Worm (Caenorhabditis elegans) whole organism, early embryonic: ENCODE measurements around the gene F40F8.11.

Source experiments
- B0310.2 ChIP-seq: sonication (generic microtip); optimal IDR thresholded peaks from 2 replicates; lab custom pipeline; 2016; ENCODE audit warnings: mild to moderate bottlenecking, missing genetic modification characterization, missing compliant biosample characterization
- F13C5.2 ChIP-seq: sonication (generic microtip); optimal IDR thresholded peaks from 2 replicates; lab custom pipeline; 2017; ENCODE audit warnings: mild to moderate bottlenecking, missing genetic modification characterization, inconsistent platforms, missing compliant biosample characterization
- aly-1 ChIP-seq: sonication (generic microtip); optimal IDR thresholded peaks from 2 replicates; lab custom pipeline; 2016; ENCODE audit warnings: missing genetic modification characterization, missing compliant biosample characterization
- ama-1 ChIP-seq: fragments of 150-350 bp; optimal IDR thresholded peaks from 2 replicates; lab custom pipeline; 2014
- ceh-13 ChIP-seq: fragments of 200-800 bp; sonication (Bioruptor generic); optimal IDR thresholded peaks from 2 replicates; lab custom pipeline; 2018; ENCODE audit warnings: mild to moderate bottlenecking, missing genetic modification characterization, missing compliant biosample characterization
- ceh-36 ChIP-seq: sonication (generic microtip); optimal IDR thresholded peaks from 2 replicates; lab custom pipeline; 2016; ENCODE audit warnings: missing genetic modification characterization, inconsistent platforms, missing compliant biosample characterization
- ets-7 ChIP-seq: sonication (generic microtip); optimal IDR thresholded peaks from 2 replicates; lab custom pipeline; 2016; ENCODE audit warnings: missing genotype, missing genetic modification characterization, missing compliant biosample characterization
- flt-1 ChIP-seq: fragments of 200-800 bp; sonication (Bioruptor generic); IDR thresholded peaks from 2 replicates; pipeline ENCODE4 v1.3.6; 2022; ENCODE audit warnings: missing genetic modification characterization, missing compliant biosample characterization
- hmbx-1 ChIP-seq: sonication (generic microtip); optimal IDR thresholded peaks from 2 replicates; lab custom pipeline; 2016; ENCODE audit warnings: mild to moderate bottlenecking, missing genetic modification characterization, missing compliant biosample characterization
- hmg-4 ChIP-seq: fragments of 200-800 bp; sonication (Bioruptor generic); optimal IDR thresholded peaks from 2 replicates; lab custom pipeline; 2018; ENCODE audit warnings: mild to moderate bottlenecking, missing genetic modification characterization, missing compliant biosample characterization
- hnd-1 ChIP-seq: sonication (generic microtip); optimal IDR thresholded peaks from 2 replicates; lab custom pipeline; 2016; ENCODE audit warnings: missing genetic modification characterization, missing compliant biosample characterization
- pes-1 ChIP-seq: fragments of 200-800 bp; sonication (Bioruptor generic); IDR thresholded peaks from 2 replicates; pipeline ENCODE4 v1.3.6; 2022; ENCODE audit warnings: missing genetic modification reagents, missing genetic modification characterization, missing compliant biosample characterization
- scrt-1 ChIP-seq: fragments of 200-800 bp; sonication (Bioruptor generic); IDR thresholded peaks from 2 replicates; pipeline ENCODE4 v1.3.6; 2022; ENCODE audit warnings: missing genetic modification characterization, missing compliant biosample characterization
- sea-1 ChIP-seq: fragments of 200-800 bp; sonication (Bioruptor generic); conservative IDR thresholded peaks from 2 replicates; pipeline ENCODE4 v1.3.6; 2022; ENCODE audit warnings: missing genetic modification characterization, missing compliant biosample characterization
- tbx-11 ChIP-seq: fragments of 200-800 bp; sonication (Bioruptor generic); IDR thresholded peaks from 2 replicates; pipeline ENCODE4 v1.3.6; 2022; ENCODE audit warnings: missing genetic modification characterization, missing compliant biosample characterization
- tbx-37 ChIP-seq: fragments of 200-800 bp; sonication (Bioruptor generic); conservative IDR thresholded peaks from 2 replicates; pipeline ENCODE4 v1.3.6; 2022; ENCODE audit warnings: missing genetic modification reagents, missing genetic modification characterization, missing compliant biosample characterization
- tra-4 ChIP-seq: sonication (generic microtip); optimal IDR thresholded peaks from 2 replicates; lab custom pipeline; 2017; ENCODE audit warnings: missing genetic modification characterization, missing compliant biosample characterization

F40F8.11 gene

DNA sequence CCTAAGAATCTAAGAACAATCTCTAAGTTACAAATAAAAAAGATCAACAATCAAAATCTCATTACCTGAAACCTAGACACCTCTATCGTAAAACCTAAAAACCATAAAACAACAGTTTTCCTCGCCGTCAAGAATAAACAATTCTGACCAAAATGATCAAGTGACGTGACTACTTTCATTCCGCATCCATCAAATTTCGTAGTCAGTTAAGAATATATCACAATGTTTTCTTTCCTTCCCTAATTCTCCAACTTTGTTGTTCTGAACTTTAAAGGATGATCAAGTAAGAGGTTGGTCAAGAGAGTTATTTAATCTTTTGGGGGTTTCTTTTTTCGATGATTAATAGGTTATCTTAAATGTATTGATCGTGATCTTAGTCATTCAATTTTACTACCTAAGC lies 30.9 kb upstream of the F40F8.11 start:
- TF ChIP-seq ets-7 (tag; lab: Kevin White, UChicago) (no peak), ceh-36 (no peak), hmbx-1 (tag; lab: Kevin White, UChicago) (no peak), ceh-13 (no peak), tbx-37 (GFP tag; lab: Robert Waterston, UW) (no peak), scrt-1 (GFP tag; lab: Robert Waterston, UW) (no peak), hmg-4 (GFP tag; lab: Kevin White, UChicago) (no peak), F13C5.2 (tag; lab: Kevin White, UChicago) (no peak), ama-1 (lab: Kevin White, UChicago) (no peak)

DNA sequence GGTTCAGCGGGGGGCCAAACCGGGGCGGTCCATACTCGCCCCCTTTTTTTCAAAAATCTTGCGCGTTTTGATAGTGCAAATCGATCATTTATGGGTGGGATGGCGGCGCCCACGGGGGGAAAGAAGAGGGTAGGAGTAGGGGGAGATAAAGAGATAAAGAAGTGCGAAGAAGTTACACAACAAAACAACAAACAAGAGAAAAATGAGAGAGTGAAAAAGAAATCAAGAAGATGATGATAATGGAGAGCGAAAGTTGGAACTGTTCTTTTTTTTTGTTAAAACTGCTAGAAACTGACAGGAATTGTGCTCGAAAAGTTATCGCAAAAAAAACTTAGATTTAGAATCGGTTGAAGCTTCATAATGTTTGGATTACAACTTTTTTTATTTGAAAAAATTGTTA lies 30.0 kb upstream of the F40F8.11 start, which contains the start of gene ptr-13:
Gene ptr-13, minus strand, starts transcription at position 92 of the 400 bp plus-strand sequence.
- TF ChIP-seq hmbx-1 (tag; lab: Kevin White, UChicago) (no peak), flt-1 (GFP tag; lab: Robert Waterston, UW) (no peak), scrt-1 (GFP tag; lab: Robert Waterston, UW) (no peak), pes-1 (GFP tag; lab: Robert Waterston, UW) (no peak), ceh-13 (no peak), hnd-1 (tag; lab: Kevin White, UChicago) (no peak), sea-1 (no peak), hmg-4 (GFP tag; lab: Kevin White, UChicago) (no peak)

- TF ChIP-seq ceh-36 (no peak), F13C5.2 (tag; lab: Kevin White, UChicago) (no peak), aly-1 (no peak), pes-1 (GFP tag; lab: Robert Waterston, UW) (no peak), ets-7 (tag; lab: Kevin White, UChicago) (no peak), ama-1 (lab: Kevin White, UChicago) (no peak), sea-1 (no peak), hnd-1 (tag; lab: Kevin White, UChicago) (no peak), B0310.2 (no peak)
These were observed 29.3 kb upstream of the F40F8.11 start for ce11 chrII:11161675-11162074.

- peak; percentile 34 for TF ChIP-seq hnd-1 (tag; lab: Kevin White, UChicago)
- no peak for TF ChIP-seq tra-4
- peak; percentile 70 for TF ChIP-seq scrt-1 (GFP tag; lab: Robert Waterston, UW)
- TF ChIP-seq ama-1 (lab: Kevin White, UChicago), result no peak
- no peak for TF ChIP-seq aly-1
- peak; percentile 4 for TF ChIP-seq ceh-13
- peak; percentile 73 for TF ChIP-seq ceh-36
- no peak for TF ChIP-seq F13C5.2 (tag; lab: Kevin White, UChicago)
- TF ChIP-seq tbx-11, result 0 out of 2 replicates have a peak, but pooled peaks have one; percentile 44
- peak; percentile 63 for TF ChIP-seq tbx-37 (GFP tag; lab: Robert Waterston, UW)
- no peak for TF ChIP-seq hmg-4 (GFP tag; lab: Kevin White, UChicago)
- TF ChIP-seq flt-1 (GFP tag; lab: Robert Waterston, UW), result peak; percentile 62; the same call in 1 of the 2 replicates
- peak; percentile 78 for TF ChIP-seq pes-1 (GFP tag; lab: Robert Waterston, UW)
- TF ChIP-seq sea-1, result peak; percentile 73; the same call in 1 of the 2 replicates
These were observed 25.3 kb upstream of the F40F8.11 start for ce11 chrII:11157660-11158059.

DNA sequence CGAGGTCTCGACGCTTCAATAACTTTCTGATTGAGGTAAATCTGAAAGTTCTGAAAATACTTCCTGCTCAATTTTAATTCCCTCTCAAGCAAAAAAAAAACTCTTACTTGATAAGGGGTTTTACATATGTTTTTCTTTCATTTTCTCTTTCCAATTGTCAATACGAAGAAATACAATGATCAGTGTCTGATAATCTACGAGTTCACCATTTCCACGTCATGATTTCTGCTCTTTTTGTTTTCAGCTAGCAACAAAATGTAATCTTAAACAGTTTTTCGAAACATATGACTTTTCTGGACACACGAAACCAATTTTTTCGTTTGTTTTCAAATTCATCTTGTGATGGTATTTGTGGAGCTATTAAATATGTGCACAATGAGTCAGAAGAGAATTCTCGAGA lies 23.8 kb upstream of the F40F8.11 start:
- no peak for TF ChIP-seq hmbx-1 (tag; lab: Kevin White, UChicago)
- TF ChIP-seq flt-1 (GFP tag; lab: Robert Waterston, UW), result no peak
- no peak for TF ChIP-seq scrt-1 (GFP tag; lab: Robert Waterston, UW)
- TF ChIP-seq sea-1, result no peak
- TF ChIP-seq ets-7 (tag; lab: Kevin White, UChicago), result no peak

DNA sequence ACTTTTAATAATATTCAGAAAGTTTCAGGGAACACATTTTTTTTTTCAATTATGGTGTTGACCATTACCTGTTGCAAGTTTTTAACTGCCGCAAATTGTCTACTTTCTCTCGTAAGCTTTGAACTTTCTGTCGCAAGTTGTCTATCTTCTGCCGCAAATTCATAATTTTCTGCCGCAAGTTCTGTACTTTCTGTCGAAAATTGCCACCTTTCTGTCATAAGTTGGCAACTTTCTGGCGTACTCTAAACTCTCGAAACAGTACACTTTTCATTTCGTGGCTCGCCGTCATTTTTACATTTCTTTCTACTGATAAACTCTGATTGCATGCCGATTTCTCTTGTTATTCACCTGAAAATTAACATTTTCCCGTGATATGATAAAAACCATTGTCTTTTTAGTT lies 23.0 kb upstream of the F40F8.11 start:
- no peak for TF ChIP-seq scrt-1 (GFP tag; lab: Robert Waterston, UW)
- no peak for TF ChIP-seq ceh-13
- no peak for TF ChIP-seq F13C5.2 (tag; lab: Kevin White, UChicago)

ce11 chrII:11154957-11155356 lies 22.6 kb upstream of the F40F8.11 start:
- TF ChIP-seq pes-1 (GFP tag; lab: Robert Waterston, UW) (no peak), hnd-1 (tag; lab: Kevin White, UChicago) (no peak), hmg-4 (GFP tag; lab: Kevin White, UChicago) (no peak), scrt-1 (GFP tag; lab: Robert Waterston, UW) (no peak), tra-4 (no peak), tbx-11 (no peak), flt-1 (GFP tag; lab: Robert Waterston, UW) (no peak), ceh-36 (no peak), F13C5.2 (tag; lab: Kevin White, UChicago) (no peak)

DNA sequence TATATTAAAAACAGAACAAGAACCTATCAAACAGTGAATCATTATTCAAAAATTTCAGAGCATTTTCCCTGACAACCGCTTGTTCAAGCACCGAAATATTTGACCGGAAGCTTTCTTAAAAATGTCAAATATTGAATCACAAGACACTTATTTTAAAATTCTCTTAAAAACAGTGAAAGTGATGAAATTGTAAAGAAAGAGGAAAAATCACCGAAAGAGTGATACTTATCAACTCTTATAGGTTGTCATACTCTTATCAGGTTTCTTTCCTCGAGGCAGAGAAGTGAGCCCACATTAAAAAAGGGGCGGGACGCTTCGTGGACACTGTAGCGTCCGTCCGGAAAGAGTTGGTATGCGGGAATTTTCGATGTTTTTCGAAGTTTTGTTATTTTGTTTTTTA lies 21.4 kb upstream of the F40F8.11 start:
- no peak for TF ChIP-seq tbx-37 (GFP tag; lab: Robert Waterston, UW)
- TF ChIP-seq ets-7 (tag; lab: Kevin White, UChicago), result no peak

- no peak for TF ChIP-seq ceh-13
- no peak for TF ChIP-seq ama-1 (lab: Kevin White, UChicago)
- no peak for TF ChIP-seq hmbx-1 (tag; lab: Kevin White, UChicago)
- no peak for TF ChIP-seq pes-1 (GFP tag; lab: Robert Waterston, UW)
- TF ChIP-seq B0310.2, result no peak
- TF ChIP-seq sea-1, result no peak
- no peak for TF ChIP-seq aly-1
- TF ChIP-seq hmg-4 (GFP tag; lab: Kevin White, UChicago), result no peak
- TF ChIP-seq tbx-37 (GFP tag; lab: Robert Waterston, UW), result no peak
- no peak for TF ChIP-seq tra-4
- no peak for TF ChIP-seq scrt-1 (GFP tag; lab: Robert Waterston, UW)
- TF ChIP-seq ets-7 (tag; lab: Kevin White, UChicago), result no peak
These were observed 20.7 kb upstream of the F40F8.11 start for ce11 chrII:11153080-11153479.
